Fruit fly (Drosophila melanogaster): ENCODE measurements around the gene pdm2.

dm6 chr2L:12641534-12641933 is 15.4 kb upstream of the pdm2 start:
- TF ChIP-seq EcR (GFP tag; optimal IDR thresholded peaks at IDR 0.05) (no peak), psq (optimal IDR thresholded peaks at IDR 0.05) (no peak), CG8478 (optimal IDR thresholded peaks at IDR 0.05) (no peak), usp (GFP tag; optimal IDR thresholded peaks at IDR 0.05) (no peak), Dll (optimal IDR thresholded peaks at IDR 0.05) (no peak), pan (optimal IDR thresholded peaks at IDR 0.05) (no peak)
